Worm (Caenorhabditis elegans): Measurements from ENCODE around the gene rps-3.

DNA sequence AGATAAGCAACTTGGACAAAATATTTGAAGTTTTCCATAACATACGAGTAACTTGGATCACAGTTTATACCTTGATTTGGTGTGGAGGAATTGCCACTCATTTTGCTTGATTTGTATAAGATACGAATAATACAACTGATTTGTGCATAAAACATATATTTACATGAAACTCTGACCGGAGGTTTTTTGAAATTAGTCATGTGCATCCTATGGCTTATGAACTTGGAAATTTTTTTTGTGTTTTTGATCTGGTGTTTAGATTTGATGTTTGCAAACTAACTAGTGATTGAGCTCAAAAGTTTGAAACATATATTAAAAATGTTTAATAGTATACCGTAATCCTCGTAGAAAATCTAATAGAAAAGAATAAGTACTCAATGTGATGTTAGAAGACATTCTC is 48.1 kb downstream of the rps-3 start, which contains the start of gene srg-8:
- TF ChIP-seq ama-1 (optimal IDR thresholded peaks at IDR 0.05) (no peak), lin-1 (GFP tag; IDR thresholded peaks at IDR 0.05) (no peak), lsy-2 (tag; optimal IDR thresholded peaks at IDR 0.05) (no peak), hlh-30 (tag; optimal IDR thresholded peaks at IDR 0.05; ENCODE audit: insufficient read depth) (no peak)
